Fruit fly (Drosophila melanogaster) whole organism, embryonic: ENCODE data around the gene CG31233.

Experiments
- CG15514 ChIP-seq: fragments of 200-800 bp; sonication (Bioruptor generic); optimal IDR thresholded peaks from 3 replicates; lab custom pipeline; 2017; ENCODE audit warnings: missing biosample characterization, missing genetic modification characterization, mild to moderate bottlenecking, moderate library complexity, missing genetic modification reagents
- CG1602 ChIP-seq: fragments of 200-800 bp; sonication (Bioruptor generic); optimal IDR thresholded peaks from 3 replicates; lab custom pipeline; 2016; ENCODE audit warnings: missing biosample characterization, missing genetic modification characterization
- CG7372 ChIP-seq: fragments of 200-800 bp; sonication (Bioruptor generic); IDR thresholded peaks from 2 replicates; pipeline ENCODE4 v1.3.6; 2022; ENCODE audit warnings: missing biosample characterization, missing genetic modification characterization
- CG8089 ChIP-seq: fragments of 200-800 bp; sonication (Bioruptor generic); optimal IDR thresholded peaks from 3 replicates; lab custom pipeline; 2016; ENCODE audit warnings: missing biosample characterization, missing genetic modification characterization
- CG8388 ChIP-seq: fragments of 200-800 bp; sonication (Bioruptor generic); optimal IDR thresholded peaks from 2 replicates; lab custom pipeline; 2019; ENCODE audit warnings: missing biosample characterization, mild to moderate bottlenecking, missing genetic modification characterization, moderate library complexity
- Gug ChIP-seq: fragments of 200-800 bp; sonication (Bioruptor generic); IDR thresholded peaks from 4 replicates; pipeline ENCODE4 v1.3.6; 2022; ENCODE audit warnings: missing biosample characterization, missing genetic modification characterization
- amos ChIP-seq: fragments of 200-800 bp; sonication (Bioruptor generic); IDR thresholded peaks from 2 replicates; pipeline ENCODE4 v1.3.6; 2022; ENCODE audit warnings: missing biosample characterization, missing genetic modification characterization; ENCODE audit not compliant: partially characterized antibody
- chinmo ChIP-seq: fragments of 200-800 bp; sonication (Bioruptor generic); IDR thresholded peaks from 4 replicates; pipeline ENCODE4 v1.3.6; 2022; ENCODE audit warnings: missing biosample characterization, missing genetic modification characterization; ENCODE audit not compliant: partially characterized antibody
- danr ChIP-seq: fragments of 200-800 bp; sonication (Bioruptor generic); IDR thresholded peaks from 2 replicates; pipeline ENCODE4 v1.3.6; 2022; ENCODE audit warnings: missing biosample characterization, missing genetic modification characterization
- ems ChIP-seq: fragments of 200-800 bp; sonication (Bioruptor generic); optimal IDR thresholded peaks from 3 replicates; lab custom pipeline; 2016; ENCODE audit warnings: missing biosample characterization, missing genetic modification characterization
- fd96Cb ChIP-seq: fragments of 200-800 bp; sonication (Bioruptor generic); optimal IDR thresholded peaks from 2 replicates; lab custom pipeline; 2018; ENCODE audit warnings: missing biosample characterization, mild to moderate bottlenecking, missing genetic modification characterization, moderate library complexity
- odd ChIP-seq: fragments of 200-800 bp; sonication (Bioruptor generic); optimal IDR thresholded peaks from 2 replicates; lab custom pipeline; 2017; ENCODE audit warnings: missing biosample characterization, mild to moderate bottlenecking, missing genetic modification characterization
- row ChIP-seq: fragments of 200-800 bp; sonication (Bioruptor generic); IDR thresholded peaks from 3 replicates; pipeline ENCODE4 v1.3.6; 2022; ENCODE audit warnings: missing biosample characterization, missing genetic modification characterization

dm6 chr3R:21731682-21732081 lies 18.0 kb upstream of the CG31233 start:
- 0 out of 3 replicates have a peak, but pooled peaks have one; percentile 28 for TF ChIP-seq row (GFP tag; lab: Robert Waterston, UW)
- no peak for TF ChIP-seq danr (GFP tag; lab: Robert Waterston, UW)
- TF ChIP-seq fd96Cb (tag; lab: Kevin White, UChicago), result no peak
- no peak for TF ChIP-seq amos (GFP tag; lab: Robert Waterston, UW)
- TF ChIP-seq Gug, result no peak
- no peak for TF ChIP-seq CG8388 (GFP tag; lab: Kevin White, UChicago)
- TF ChIP-seq odd (GFP tag; lab: Kevin White, UChicago), result no peak
- no peak for TF ChIP-seq CG7372 (GFP tag; lab: Robert Waterston, UW)
- no peak for TF ChIP-seq CG8089 (GFP tag; lab: Kevin White, UChicago)
- TF ChIP-seq CG15514 (GFP tag; lab: Kevin White, UChicago), result no peak
- TF ChIP-seq ems (GFP tag; lab: Kevin White, UChicago), result no peak
- TF ChIP-seq CG1602 (GFP tag; lab: Kevin White, UChicago), result no peak
- TF ChIP-seq chinmo (GFP tag; lab: Robert Waterston, UW), result no peak
